Fruit fly (Drosophila melanogaster) Kc167 (cell line): ENCODE measurements around the gene sgl.

Experiments used
- Myc ChIP-seq: fragments of >200 bp; optimal IDR thresholded peaks from 2 replicates; lab custom pipeline; 2017; ENCODE audit warnings: missing external identifiers
- Sin3A ChIP-seq: fragments of >200 bp; optimal IDR thresholded peaks from 2 replicates; lab custom pipeline; 2018; ENCODE audit warnings: missing external identifiers
- h ChIP-seq: fragments of >200 bp; optimal IDR thresholded peaks from 3 replicates; lab custom pipeline; 2018; ENCODE audit warnings: missing external identifiers
- insv ChIP-seq: fragments of >200 bp; optimal IDR thresholded peaks from 3 replicates; lab custom pipeline; 2018; ENCODE audit warnings: missing external identifiers
- psq ChIP-seq: fragments of >200 bp; optimal IDR thresholded peaks from 2 replicates; lab custom pipeline; 2017; ENCODE audit warnings: missing external identifiers
- ttk ChIP-seq: sonication (Bioruptor generic); optimal IDR thresholded peaks from 2 replicates; lab custom pipeline; 2017; ENCODE audit warnings: missing external identifiers

DNA sequence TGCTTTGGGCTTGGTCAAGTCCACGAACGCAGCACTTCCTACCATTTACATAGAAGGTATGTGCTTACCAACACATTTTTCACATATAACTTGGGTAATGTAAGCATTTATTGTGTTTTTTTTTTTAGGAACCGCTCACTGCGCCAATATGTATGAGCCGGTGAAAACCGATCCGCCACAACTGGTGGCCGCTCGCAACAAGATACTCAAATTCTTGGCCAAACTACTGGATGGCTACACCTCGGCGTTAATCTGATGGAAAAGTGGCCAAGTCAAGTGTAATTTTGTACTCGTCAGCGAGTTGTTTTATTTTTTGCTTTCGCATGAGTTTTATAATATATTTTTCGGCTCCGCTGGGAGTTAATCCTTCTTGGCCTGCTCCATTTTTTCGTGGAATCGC, 6.7 kb upstream of the sgl start:
- TF ChIP-seq Myc (lab: Kevin White, UChicago) (no peak), insv (lab: Kevin White, UChicago) (no peak), h (lab: Kevin White, UChicago) (no peak), ttk (lab: Kevin White, UChicago) (no peak), psq (lab: Kevin White, UChicago) (no peak), Sin3A (lab: Kevin White, UChicago) (no peak)
